Worm (Caenorhabditis elegans) whole organism, midembryonic: ENCODE measurements around the gene F41F3.8.

Experiments used
- T22C8.4 ChIP-seq: fragments of 200-800 bp; sonication (Bioruptor generic); IDR thresholded peaks from 2 replicates; pipeline ENCODE4 v1.3.6; 2022; ENCODE audit warnings: missing genetic modification characterization, missing compliant biosample characterization
- cog-1 ChIP-seq: sonication (generic microtip); optimal IDR thresholded peaks from 2 replicates; lab custom pipeline; 2016; ENCODE audit warnings: missing genetic modification characterization, missing compliant biosample characterization
- flt-1 ChIP-seq: fragments of 200-800 bp; sonication (Bioruptor generic); IDR thresholded peaks from 2 replicates; pipeline ENCODE4 v1.3.6; 2022; ENCODE audit warnings: missing genetic modification characterization, missing compliant biosample characterization
- klf-2 ChIP-seq: fragments of 200-800 bp; sonication (Bioruptor generic); conservative IDR thresholded peaks from 2 replicates; pipeline ENCODE4 v1.3.6; 2022; ENCODE audit warnings: missing genetic modification reagents, missing genetic modification characterization, missing compliant biosample characterization
- med-1 ChIP-seq: sonication (generic microtip); optimal IDR thresholded peaks from 2 replicates; lab custom pipeline; 2017; ENCODE audit warnings: missing genetic modification characterization, mild to moderate bottlenecking, missing compliant biosample characterization, antibody characterized with exemption, missing genetic modification reagents; ENCODE audit not compliant: insufficient read depth
- ref-1 ChIP-seq: fragments of 200-800 bp; sonication (Bioruptor generic); conservative IDR thresholded peaks from 2 replicates; pipeline ENCODE4 v1.3.6; 2022; ENCODE audit warnings: missing genetic modification reagents, missing genetic modification characterization, missing compliant biosample characterization
- ztf-29 ChIP-seq: fragments of 200-800 bp; sonication (Bioruptor generic); IDR thresholded peaks from 2 replicates; pipeline ENCODE4 v1.3.6; 2022; ENCODE audit warnings: missing genetic modification reagents, missing genetic modification characterization, missing compliant biosample characterization

- no peak for TF ChIP-seq klf-2
- TF ChIP-seq ztf-29 = no peak
- TF ChIP-seq cog-1 (tag; lab: Kevin White, UChicago) = no peak
- no peak for TF ChIP-seq ref-1 (GFP tag; lab: Robert Waterston, UW)
- TF ChIP-seq T22C8.4 (GFP tag; lab: Robert Waterston, UW) = no peak
- TF ChIP-seq med-1 = no peak
- TF ChIP-seq flt-1 (GFP tag; lab: Robert Waterston, UW) = no peak
Observed at ce11 chrV:4623535-4623934, 25.1 kb upstream of the F41F3.8 start.
